Fruit fly (Drosophila melanogaster) whole organism, embryonic: Measurements from ENCODE around the gene CG5793.

ENCODE experiments used
- Aef1 ChIP-seq: fragments of 200-800 bp; sonication (Bioruptor generic); IDR thresholded peaks from 3 replicates; pipeline ENCODE4 v1.3.6; 2022; ENCODE audit warnings: missing biosample characterization, missing genetic modification characterization
- Bgb ChIP-seq: fragments of 200-800 bp; sonication (Bioruptor generic); IDR thresholded peaks from 2 replicates; pipeline ENCODE4 v1.3.6; 2022; ENCODE audit warnings: missing biosample characterization, missing genetic modification characterization; ENCODE audit not compliant: partially characterized antibody
- BtbVII ChIP-seq: fragments of 200-800 bp; sonication (Bioruptor generic); optimal IDR thresholded peaks from 3 replicates; lab custom pipeline; 2017; ENCODE audit warnings: missing biosample characterization, mild to moderate bottlenecking, missing genetic modification characterization
- CG10366 ChIP-seq: fragments of 200-800 bp; sonication (Bioruptor generic); IDR thresholded peaks from 2 replicates; pipeline ENCODE4 v1.3.6; 2022; ENCODE audit warnings: missing biosample characterization, missing genetic modification characterization
- CG10654 ChIP-seq: fragments of 200-800 bp; sonication (Bioruptor generic); optimal IDR thresholded peaks from 2 replicates; lab custom pipeline; 2016; ENCODE audit warnings: missing biosample characterization, missing genetic modification characterization
- CG11093 ChIP-seq: fragments of 200-800 bp; sonication (Bioruptor generic); IDR thresholded peaks from 3 replicates; pipeline ENCODE4 v1.3.6; 2022; ENCODE audit warnings: missing biosample characterization, missing genetic modification characterization
- CG12659 ChIP-seq: fragments of 200-800 bp; sonication (Bioruptor generic); optimal IDR thresholded peaks from 3 replicates; lab custom pipeline; 2017; ENCODE audit warnings: mild to moderate bottlenecking, missing biosample characterization, missing genetic modification reagents, missing genetic modification characterization
- CG12744 ChIP-seq: fragments of 200-800 bp; sonication (Bioruptor generic); optimal IDR thresholded peaks from 2 replicates; lab custom pipeline; 2016; ENCODE audit warnings: missing biosample characterization, missing genetic modification characterization
- CG12769 ChIP-seq: fragments of 200-800 bp; sonication (Bioruptor generic); optimal IDR thresholded peaks from 2 replicates; lab custom pipeline; 2019; ENCODE audit warnings: missing biosample characterization, mild to moderate bottlenecking, missing genetic modification characterization, moderate library complexity
- CG14710 ChIP-seq: fragments of 200-800 bp; sonication (Bioruptor generic); optimal IDR thresholded peaks from 3 replicates; lab custom pipeline; 2019; ENCODE audit warnings: missing biosample characterization, mild to moderate bottlenecking, missing genetic modification characterization, moderate library complexity
- CG17359 ChIP-seq: fragments of 200-800 bp; sonication (Bioruptor generic); optimal IDR thresholded peaks from 3 replicates; lab custom pipeline; 2018; ENCODE audit warnings: missing biosample characterization, mild to moderate bottlenecking, missing genetic modification characterization, moderate library complexity
- CG3726 ChIP-seq: fragments of 200-800 bp; sonication (Bioruptor generic); IDR thresholded peaks from 3 replicates; pipeline ENCODE4, ENCODE4 v1.3.6; 2022; ENCODE audit warnings: missing biosample characterization, missing genetic modification characterization
- CG4360 ChIP-seq: fragments of 200-800 bp; sonication (Bioruptor generic); IDR thresholded peaks from 2 replicates; pipeline ENCODE4 v1.3.6; 2022; ENCODE audit warnings: missing biosample characterization, missing genetic modification characterization
- CG4730 ChIP-seq: fragments of 200-800 bp; sonication (Bioruptor generic); IDR thresholded peaks from 2 replicates; pipeline ENCODE4 v1.3.6; 2022; ENCODE audit warnings: missing biosample characterization, missing genetic modification characterization
- CG7556 ChIP-seq: fragments of 200-800 bp; sonication (Bioruptor generic); optimal IDR thresholded peaks from 2 replicates; lab custom pipeline; 2017; ENCODE audit warnings: missing biosample characterization, mild to moderate bottlenecking, missing genetic modification characterization
- CG7786 ChIP-seq: fragments of 200-800 bp; sonication (Bioruptor generic); optimal IDR thresholded peaks from 2 replicates; lab custom pipeline; 2016; ENCODE audit warnings: missing biosample characterization, missing genetic modification characterization
- CG8290 ChIP-seq, 3 experiments: fragments of 200-800 bp; sonication (Bioruptor generic); optimal IDR thresholded peaks; 2 replicates each; lab custom pipeline; 2016 to 2019; ENCODE audit warnings: missing biosample characterization in 3 of 3, missing genetic modification characterization in 3 of 3, mild to moderate bottlenecking in 2 of 3, moderate library complexity in 1 of 3
- CkIIα-i1 ChIP-seq: fragments of 200-800 bp; sonication (Bioruptor generic); IDR thresholded peaks from 2 replicates; pipeline ENCODE4 v1.3.6; 2022; ENCODE audit warnings: missing biosample characterization, missing genetic modification characterization
- Drgx ChIP-seq: fragments of 200-800 bp; sonication (Bioruptor generic); IDR thresholded peaks from 2 replicates; pipeline ENCODE4 v1.3.6; 2022; ENCODE audit warnings: missing biosample characterization, missing genetic modification characterization
- E2f2 ChIP-seq: fragments of 200-800 bp; sonication (Bioruptor generic); IDR thresholded peaks from 2 replicates; pipeline ENCODE4 v1.3.6; 2022; ENCODE audit warnings: missing biosample characterization, missing genetic modification characterization
- HLH54F ChIP-seq: fragments of 200-800 bp; sonication (Bioruptor generic); optimal IDR thresholded peaks from 3 replicates; lab custom pipeline; 2016; ENCODE audit warnings: missing biosample characterization, missing genetic modification characterization
- Sry-δ ChIP-seq: fragments of 200-800 bp; sonication (Bioruptor generic); optimal IDR thresholded peaks from 2 replicates; lab custom pipeline; 2016; ENCODE audit warnings: missing biosample characterization, missing genetic modification characterization
- amos ChIP-seq: fragments of 200-800 bp; sonication (Bioruptor generic); IDR thresholded peaks from 2 replicates; pipeline ENCODE4 v1.3.6; 2022; ENCODE audit warnings: missing biosample characterization, missing genetic modification characterization; ENCODE audit not compliant: partially characterized antibody
- ap ChIP-seq: fragments of 200-800 bp; sonication (Bioruptor generic); IDR thresholded peaks from 2 replicates; pipeline ENCODE4 v1.3.6; 2022; ENCODE audit warnings: missing biosample characterization, missing genetic modification characterization
- ara ChIP-seq: fragments of 200-800 bp; sonication (Bioruptor generic); IDR thresholded peaks from 2 replicates; pipeline ENCODE4 v1.3.6; 2022; ENCODE audit warnings: missing biosample characterization, missing genetic modification characterization
- btn ChIP-seq: fragments of 200-800 bp; sonication (Bioruptor generic); optimal IDR thresholded peaks from 2 replicates; lab custom pipeline; 2016; ENCODE audit warnings: missing biosample characterization, missing genetic modification characterization
- cad ChIP-seq: fragments of >200 bp; optimal IDR thresholded peaks from 2 replicates; lab custom pipeline; 2017; ENCODE audit warnings: missing biosample characterization, missing genetic modification characterization
- cwo ChIP-seq: fragments of 200-800 bp; sonication (Bioruptor generic); optimal IDR thresholded peaks from 3 replicates; lab custom pipeline; 2017; ENCODE audit warnings: missing biosample characterization, missing genetic modification characterization, mild to moderate bottlenecking, moderate library complexity, missing genetic modification reagents
- da ChIP-seq: fragments of 200-800 bp; sonication (Bioruptor generic); optimal IDR thresholded peaks from 2 replicates; lab custom pipeline; 2016; ENCODE audit warnings: missing biosample characterization, missing genetic modification characterization
- disco-r ChIP-seq: fragments of 200-800 bp; sonication (Bioruptor generic); optimal IDR thresholded peaks from 2 replicates; lab custom pipeline; 2016; ENCODE audit warnings: missing biosample characterization, missing genetic modification characterization
- dpn ChIP-seq, 2 experiments: fragments of 200-800 bp; sonication (Bioruptor generic); optimal IDR thresholded peaks; 3 replicates each; lab custom pipeline; 2016; ENCODE audit warnings: missing biosample characterization in 2 of 2, missing genetic modification characterization in 2 of 2
- esg ChIP-seq: fragments of 200-800 bp; sonication (Bioruptor generic); conservative IDR thresholded peaks from 2 replicates; pipeline ENCODE4 v1.3.6; 2022; ENCODE audit warnings: missing biosample characterization, missing genetic modification characterization
- fd96Cb ChIP-seq: fragments of 200-800 bp; sonication (Bioruptor generic); optimal IDR thresholded peaks from 2 replicates; lab custom pipeline; 2018; ENCODE audit warnings: missing biosample characterization, mild to moderate bottlenecking, missing genetic modification characterization, moderate library complexity
- gcm ChIP-seq: fragments of 200-800 bp; sonication (Bioruptor generic); optimal IDR thresholded peaks from 2 replicates; lab custom pipeline; 2019; ENCODE audit warnings: missing biosample characterization, mild to moderate bottlenecking, missing genetic modification characterization, moderate library complexity
- hb ChIP-seq: fragments of 200-800 bp; sonication (Bioruptor generic); IDR thresholded peaks from 3 replicates; pipeline ENCODE4 v1.3.6; 2022; ENCODE audit warnings: missing biosample characterization, missing genetic modification characterization; ENCODE audit not compliant: partially characterized antibody
- maf-S ChIP-seq: fragments of 200-800 bp; sonication (Bioruptor generic); optimal IDR thresholded peaks from 2 replicates; lab custom pipeline; 2016; ENCODE audit warnings: missing biosample characterization, missing genetic modification characterization
- mam ChIP-seq: fragments of 200-800 bp; sonication (Bioruptor generic); optimal IDR thresholded peaks from 3 replicates; lab custom pipeline; 2016; ENCODE audit warnings: missing biosample characterization, missing genetic modification characterization
- nmo ChIP-seq: fragments of 200-800 bp; sonication (Bioruptor generic); optimal IDR thresholded peaks from 2 replicates; lab custom pipeline; 2018; ENCODE audit warnings: missing biosample characterization, mild to moderate bottlenecking, missing genetic modification characterization, moderate library complexity
- ro ChIP-seq: fragments of 200-800 bp; sonication (Bioruptor generic); IDR thresholded peaks from 2 replicates; pipeline ENCODE4 v1.3.6; 2022; ENCODE audit warnings: missing biosample characterization, missing genetic modification characterization
- sc ChIP-seq, 3 experiments: fragments of >200 bp in 2 of 3; fragments of 200-800 bp in 1 of 3; sonication (Bioruptor generic) in 1 of 3; optimal IDR thresholded peaks; 2 replicates in 2 of 3; 3 replicates in 1 of 3; lab custom pipeline; 2017; ENCODE audit warnings: mild to moderate bottlenecking in 1 of 3, missing biosample characterization in 1 of 3, missing genetic modification characterization in 1 of 3, missing genetic modification reagents in 1 of 3
- sens ChIP-seq: fragments of 200-800 bp; sonication (Bioruptor generic); peaks from one replicate; lab custom pipeline; 2016; ENCODE audit warnings: missing biosample characterization, missing genetic modification characterization
- sr ChIP-seq: fragments of 200-800 bp; sonication (Bioruptor generic); IDR thresholded peaks from 3 replicates; pipeline ENCODE4 v1.3.6; 2022; ENCODE audit warnings: missing biosample characterization, missing genetic modification characterization
- tgo ChIP-seq: fragments of 200-800 bp; sonication (Bioruptor generic); IDR thresholded peaks from 3 replicates; pipeline ENCODE4 v1.3.6; 2022; ENCODE audit warnings: missing biosample characterization, missing genetic modification characterization
- tio ChIP-seq: fragments of 200-800 bp; sonication (Bioruptor generic); optimal IDR thresholded peaks from 2 replicates; lab custom pipeline; 2017; ENCODE audit warnings: missing biosample characterization, missing genetic modification characterization, inconsistent platforms
- tna ChIP-seq: fragments of 200-800 bp; sonication (Bioruptor generic); IDR thresholded peaks from 2 replicates; pipeline ENCODE4 v1.3.6; 2022; ENCODE audit warnings: missing biosample characterization, missing genetic modification characterization; ENCODE audit not compliant: partially characterized antibody
- trem ChIP-seq: fragments of 200-800 bp; optimal IDR thresholded peaks from 3 replicates; lab custom pipeline; 2019; ENCODE audit warnings: missing biosample characterization, mild to moderate bottlenecking, missing genetic modification characterization, moderate library complexity
- zen ChIP-seq: fragments of 200-800 bp; sonication (Bioruptor generic); optimal IDR thresholded peaks from 3 replicates; lab custom pipeline; 2018; ENCODE audit warnings: missing biosample characterization, mild to moderate bottlenecking, missing genetic modification characterization, moderate library complexity
- zfh2 ChIP-seq: fragments of 200-800 bp; sonication (Bioruptor generic); optimal IDR thresholded peaks from 2 replicates; lab custom pipeline; 2016; ENCODE audit warnings: missing biosample characterization, missing genetic modification characterization

CG5793 gene

DNA sequence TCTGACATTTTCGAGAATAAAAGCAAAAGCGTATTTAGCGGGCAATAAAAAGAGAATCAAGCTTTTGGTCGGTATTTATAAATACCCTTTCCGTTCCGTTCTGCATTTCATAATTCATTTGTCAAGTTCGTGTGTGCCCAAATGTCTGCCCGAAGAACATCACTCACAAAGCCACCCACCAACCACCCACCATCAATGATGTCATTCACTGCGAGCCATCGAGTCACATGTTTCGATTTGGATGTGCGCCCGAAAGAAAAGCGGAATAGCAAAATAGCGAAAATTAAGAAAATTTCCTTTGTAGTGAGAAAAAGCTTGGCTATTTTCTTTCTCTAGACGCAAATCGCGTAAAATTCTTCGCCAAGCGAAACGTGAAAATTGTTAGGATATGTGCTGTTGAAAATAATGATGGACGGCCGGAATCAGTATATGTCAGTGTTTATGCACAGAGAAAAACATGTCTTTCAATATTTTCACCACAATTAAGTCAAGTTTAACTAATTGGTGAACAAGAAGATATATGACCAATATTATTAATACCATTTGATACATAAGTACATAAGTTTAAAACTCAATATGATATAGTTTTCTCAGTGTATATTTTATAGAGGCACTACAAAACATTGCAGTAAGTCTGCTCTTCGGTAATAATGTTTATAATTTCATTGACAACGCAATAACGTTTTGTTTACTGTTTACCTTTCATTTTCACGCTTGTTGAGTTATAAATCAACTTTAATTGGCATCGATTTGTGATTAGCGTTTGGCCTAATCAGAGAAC, 23.9 kb downstream of the CG5793 start (continued):
- peak; percentile 7 for TF ChIP-seq zfh2 (GFP tag; lab: Kevin White, UChicago)
- peak; percentile 91 for TF ChIP-seq sr (GFP tag; lab: Robert Waterston, UW)
- peak; percentile 83 for TF ChIP-seq cwo (GFP tag; lab: Kevin White, UChicago)
- TF ChIP-seq hb (GFP tag; lab: Robert Waterston, UW) = no peak
- TF ChIP-seq CG10366 (GFP tag; lab: Robert Waterston, UW) = peak; percentile 61
- peak; percentile 58 for TF ChIP-seq Drgx (GFP tag; lab: Robert Waterston, UW)
- peak; percentile 41; the same call in 1 of the 2 replicates for TF ChIP-seq ara (GFP tag; lab: Robert Waterston, UW)
- peak; percentile 8 for TF ChIP-seq CG14710 (tag; lab: Kevin White, UChicago)
- TF ChIP-seq CG4360 (GFP tag; lab: Robert Waterston, UW) = no peak
- no peak for TF ChIP-seq Bgb (GFP tag; lab: Robert Waterston, UW)
- peak; percentile 49 for TF ChIP-seq CG7556
- TF ChIP-seq ro (GFP tag; lab: Robert Waterston, UW) = no peak
- TF ChIP-seq CG12769 (tag; lab: Kevin White, UChicago) = peak; percentile 75
- 0 out of 2 replicates have a peak, but pooled peaks have one; percentile 36 for TF ChIP-seq CG4730
- TF ChIP-seq Aef1 = peak; percentile 44; the same call in 1 of the 3 replicates
- TF ChIP-seq CG7786 (GFP tag; lab: Kevin White, UChicago) = peak; percentile 32
- no peak for TF ChIP-seq CG3726 (GFP tag; lab: Robert Waterston, UW)
- TF ChIP-seq CG10654 = peak; percentile 20
- peak; percentile 35; the same call in 1 of the 2 replicates for TF ChIP-seq E2f2 (GFP tag; lab: Robert Waterston, UW)
- no peak for TF ChIP-seq cad
- peak; percentile 78 for TF ChIP-seq CG17359 (tag; lab: Kevin White, UChicago)
- no peak for TF ChIP-seq CkIIα-i1
- TF ChIP-seq da (GFP tag; lab: Kevin White, UChicago) = no peak
- TF ChIP-seq CG11093 (GFP tag; lab: Robert Waterston, UW) = no peak
- TF ChIP-seq btn (GFP tag; lab: Kevin White, UChicago) = no peak
- peak; percentile 49 for TF ChIP-seq tio (GFP tag; lab: Kevin White, UChicago)
- TF ChIP-seq zen (tag; lab: Kevin White, UChicago) = no peak
- peak; percentile 44; the same call in 1 of the 2 replicates for TF ChIP-seq ap (GFP tag; lab: Robert Waterston, UW)
- no peak for TF ChIP-seq tna (GFP tag; lab: Robert Waterston, UW)
- peak; percentile 69 for TF ChIP-seq esg
- TF ChIP-seq disco-r = no peak
- TF ChIP-seq fd96Cb = peak; percentile 55
- TF ChIP-seq HLH54F (GFP tag; lab: Kevin White, UChicago) = peak; percentile 25
- TF ChIP-seq CG8290 (GFP tag; optimal IDR thresholded peaks at IDR 0.05; lab: Kevin White, UChicago) = no peak
- peak in 1 of 2 experiments; percentile 77 for TF ChIP-seq CG8290 (tag; optimal IDR thresholded peaks at IDR 0.05; lab: Kevin White, UChicago)
- TF ChIP-seq CG12744 (GFP tag; lab: Kevin White, UChicago) = no peak
- no peak for TF ChIP-seq amos (GFP tag; lab: Robert Waterston, UW)
- TF ChIP-seq sc (optimal IDR thresholded peaks at IDR 0.05; lab: Kevin White, UChicago) = no peak
- TF ChIP-seq sc (GFP tag; optimal IDR thresholded peaks at IDR 0.05; lab: Kevin White, UChicago) = no peak
- TF ChIP-seq nmo = peak; percentile 12
- TF ChIP-seq sens (GFP tag; lab: Kevin White, UChicago) = peak; percentile 69
- TF ChIP-seq gcm = peak; percentile 26
- TF ChIP-seq trem = no peak
- TF ChIP-seq Sry-δ (GFP tag; lab: Kevin White, UChicago) = no peak
- peak; percentile 62; the same call in 2 of the 3 replicates for TF ChIP-seq tgo
- TF ChIP-seq CG12659 = peak; percentile 55
- peak; percentile 2 for TF ChIP-seq maf-S (GFP tag; lab: Kevin White, UChicago)
- peak; percentile 33 to 51 for TF ChIP-seq dpn (GFP tag; optimal IDR thresholded peaks at IDR 0.05; lab: Kevin White, UChicago)
- peak; percentile 53 for TF ChIP-seq mam
- peak; percentile 56 for TF ChIP-seq BtbVII
